Worm (Caenorhabditis elegans) whole organism, midembryonic: ENCODE data around the gene H41C03.1.
"Not testable (repeated sequence)": the region's sequence is repeated elsewhere in the genome, so short reads cannot be mapped to it uniquely, and the experiment has no call there.

Experiments used
- T22C8.4 ChIP-seq: fragments of 200-800 bp; sonication (Bioruptor generic); IDR thresholded peaks from 2 replicates; pipeline ENCODE4 v1.3.6; 2022; ENCODE audit warnings: missing genetic modification characterization, missing compliant biosample characterization
- cog-1 ChIP-seq: sonication (generic microtip); optimal IDR thresholded peaks from 2 replicates; lab custom pipeline; 2016; ENCODE audit warnings: missing genetic modification characterization, missing compliant biosample characterization
- flt-1 ChIP-seq: fragments of 200-800 bp; sonication (Bioruptor generic); IDR thresholded peaks from 2 replicates; pipeline ENCODE4 v1.3.6; 2022; ENCODE audit warnings: missing genetic modification characterization, missing compliant biosample characterization
- klf-2 ChIP-seq: fragments of 200-800 bp; sonication (Bioruptor generic); conservative IDR thresholded peaks from 2 replicates; pipeline ENCODE4 v1.3.6; 2022; ENCODE audit warnings: missing genetic modification reagents, missing genetic modification characterization, missing compliant biosample characterization
- med-1 ChIP-seq: sonication (generic microtip); optimal IDR thresholded peaks from 2 replicates; lab custom pipeline; 2017; ENCODE audit warnings: missing genetic modification characterization, mild to moderate bottlenecking, missing compliant biosample characterization, antibody characterized with exemption, missing genetic modification reagents; ENCODE audit not compliant: insufficient read depth
- ref-1 ChIP-seq: fragments of 200-800 bp; sonication (Bioruptor generic); conservative IDR thresholded peaks from 2 replicates; pipeline ENCODE4 v1.3.6; 2022; ENCODE audit warnings: missing genetic modification reagents, missing genetic modification characterization, missing compliant biosample characterization
- tab-1 ChIP-seq: fragments of 200-800 bp; sonication (Bioruptor generic); IDR thresholded peaks from 2 replicates; pipeline ENCODE4 v1.3.6; 2022; ENCODE audit warnings: missing genetic modification characterization, missing compliant biosample characterization
- ztf-23 ChIP-seq: fragments of 200-800 bp; sonication (Bioruptor generic); IDR thresholded peaks from 2 replicates; pipeline ENCODE4 v1.3.6; 2022; ENCODE audit warnings: missing genetic modification reagents, missing genetic modification characterization, missing compliant biosample characterization
- ztf-29 ChIP-seq: fragments of 200-800 bp; sonication (Bioruptor generic); IDR thresholded peaks from 2 replicates; pipeline ENCODE4 v1.3.6; 2022; ENCODE audit warnings: missing genetic modification reagents, missing genetic modification characterization, missing compliant biosample characterization

H41C03.1 gene

DNA sequence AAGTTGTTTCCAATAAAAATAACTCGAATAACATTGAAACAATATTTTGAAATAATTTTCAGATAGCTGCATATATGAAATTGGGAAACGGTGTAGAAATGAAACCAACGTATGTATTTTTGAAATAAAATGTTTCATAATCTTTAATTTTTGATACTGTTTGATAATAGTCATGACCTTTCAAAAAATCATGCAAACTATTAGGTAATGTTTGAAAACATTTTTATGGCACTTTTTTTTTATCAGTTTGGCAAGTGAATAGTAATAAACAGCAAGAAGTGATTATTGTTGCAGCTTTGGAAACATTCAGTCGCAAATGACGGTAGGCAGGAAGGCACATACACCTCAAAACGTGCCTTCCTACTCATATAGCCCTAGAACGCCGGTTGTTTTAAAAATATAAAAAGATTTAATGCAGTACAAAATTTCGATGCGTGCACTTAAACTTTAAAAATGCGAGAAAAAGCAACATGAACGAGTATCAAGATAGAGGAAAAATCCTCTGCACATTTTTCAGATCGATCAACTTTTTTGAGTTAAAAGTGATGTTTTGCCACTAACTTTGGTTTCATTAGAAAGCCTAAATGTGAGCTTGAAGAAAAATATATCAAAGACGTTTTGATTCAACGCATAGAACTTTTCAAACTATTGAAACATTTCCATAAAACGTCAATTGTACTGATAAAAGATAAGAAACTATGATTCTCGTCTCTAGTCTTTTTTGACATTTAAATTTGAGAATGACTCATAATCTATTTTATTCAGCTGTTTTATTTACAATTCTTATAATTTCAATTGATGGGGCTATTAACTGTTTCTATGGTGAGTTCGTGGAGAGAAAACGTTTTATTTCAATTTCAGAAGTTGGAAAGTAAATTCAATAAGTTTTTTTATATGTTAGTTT, 11.4 kb downstream of the H41C03.1 start, which contains the start of gene F55C12.19:
TSS of gene F55C12.19 (plus strand) at position 735 of the 904 bp plus-strand sequence.
- TF ChIP-seq ref-1 (GFP tag; lab: Robert Waterston, UW) (no peak), cog-1 (tag; lab: Kevin White, UChicago) (no peak), flt-1 (GFP tag; lab: Robert Waterston, UW) (no peak), med-1 (no peak), tab-1 (GFP tag; lab: Robert Waterston, UW) (no peak), klf-2 (GFP tag; lab: Robert Waterston, UW) (no peak), ztf-23 (GFP tag; lab: Robert Waterston, UW) (no peak), T22C8.4 (GFP tag; lab: Robert Waterston, UW) (no peak), ztf-29 (GFP tag; lab: Robert Waterston, UW) (no peak)

DNA sequence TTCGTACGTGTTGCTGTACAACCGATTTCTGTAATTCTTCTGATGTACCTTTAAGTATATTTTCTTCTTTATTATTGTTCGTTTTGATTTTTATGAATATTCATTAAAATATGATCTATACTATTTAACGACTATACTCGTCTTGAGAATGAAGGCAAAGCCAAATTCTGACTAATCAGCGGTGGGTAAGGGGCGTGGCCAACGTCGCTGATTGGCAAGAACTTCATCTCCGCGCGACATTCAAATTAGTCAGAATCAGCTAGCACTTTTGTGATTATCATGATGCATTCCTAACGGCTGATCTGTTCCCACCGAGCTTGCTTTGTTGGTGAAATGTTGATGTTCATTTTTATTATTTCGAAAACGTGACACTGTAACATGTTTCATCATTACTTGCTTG, 12.7 kb downstream of the H41C03.1 start:
- TF ChIP-seq cog-1 (tag; lab: Kevin White, UChicago), result no peak
- no peak for TF ChIP-seq ztf-29 (GFP tag; lab: Robert Waterston, UW)
- no peak for TF ChIP-seq ztf-23 (GFP tag; lab: Robert Waterston, UW)
- no peak for TF ChIP-seq klf-2 (GFP tag; lab: Robert Waterston, UW)
- TF ChIP-seq med-1, result no peak
- no peak for TF ChIP-seq ref-1 (GFP tag; lab: Robert Waterston, UW)
- TF ChIP-seq tab-1 (GFP tag; lab: Robert Waterston, UW), result no peak
- TF ChIP-seq flt-1 (GFP tag; lab: Robert Waterston, UW), result no peak
- TF ChIP-seq T22C8.4 (GFP tag; lab: Robert Waterston, UW), result no peak

DNA sequence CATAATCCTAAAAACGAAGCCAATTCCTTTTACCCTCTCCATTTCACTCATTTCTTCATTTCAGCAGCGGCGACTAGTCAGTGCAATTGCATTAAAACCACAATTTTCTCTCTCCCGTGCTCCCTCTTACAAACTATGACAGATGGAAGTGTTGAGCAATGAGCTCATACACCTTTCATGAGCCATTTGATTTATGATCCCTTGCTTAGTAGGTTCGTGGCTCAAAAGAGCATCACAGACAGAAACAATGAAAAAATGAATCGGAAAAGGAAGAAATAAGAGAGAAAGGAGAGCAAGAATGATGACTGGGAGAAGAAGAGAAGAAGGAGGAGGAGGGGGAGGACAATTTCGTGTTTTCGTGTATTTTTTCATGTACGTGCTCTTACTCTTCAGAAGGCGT, 17.3 kb downstream of the H41C03.1 start:
- TF ChIP-seq tab-1 (GFP tag; lab: Robert Waterston, UW), result no peak
- TF ChIP-seq klf-2 (GFP tag; lab: Robert Waterston, UW), result no peak
- TF ChIP-seq cog-1 (tag; lab: Kevin White, UChicago), result no peak
- TF ChIP-seq flt-1 (GFP tag; lab: Robert Waterston, UW), result no peak
- no peak for TF ChIP-seq ztf-29 (GFP tag; lab: Robert Waterston, UW)
- TF ChIP-seq med-1, result no peak
- TF ChIP-seq T22C8.4 (GFP tag; lab: Robert Waterston, UW), result no peak
- TF ChIP-seq ztf-23 (GFP tag; lab: Robert Waterston, UW), result no peak
- no peak for TF ChIP-seq ref-1 (GFP tag; lab: Robert Waterston, UW)

DNA sequence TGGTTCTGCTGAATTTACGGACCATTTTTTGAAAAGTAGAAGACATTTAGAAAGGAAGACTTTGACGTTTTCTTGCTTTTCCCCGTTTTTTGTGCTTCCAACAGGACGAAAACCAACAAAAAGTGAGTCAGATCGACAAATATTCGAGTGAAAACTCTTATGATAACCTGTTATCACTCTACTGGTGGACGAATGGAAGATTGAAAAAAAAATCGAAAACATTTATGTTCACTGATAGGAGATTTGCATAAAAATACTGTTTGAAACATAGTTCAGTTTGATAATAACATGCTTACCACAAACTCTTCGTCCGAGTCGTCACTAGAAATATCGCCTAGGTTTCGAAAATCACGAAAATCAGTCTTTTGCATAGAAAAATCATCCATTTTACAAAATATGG, 18.2 kb downstream of the H41C03.1 start:
- no peak for TF ChIP-seq med-1

DNA sequence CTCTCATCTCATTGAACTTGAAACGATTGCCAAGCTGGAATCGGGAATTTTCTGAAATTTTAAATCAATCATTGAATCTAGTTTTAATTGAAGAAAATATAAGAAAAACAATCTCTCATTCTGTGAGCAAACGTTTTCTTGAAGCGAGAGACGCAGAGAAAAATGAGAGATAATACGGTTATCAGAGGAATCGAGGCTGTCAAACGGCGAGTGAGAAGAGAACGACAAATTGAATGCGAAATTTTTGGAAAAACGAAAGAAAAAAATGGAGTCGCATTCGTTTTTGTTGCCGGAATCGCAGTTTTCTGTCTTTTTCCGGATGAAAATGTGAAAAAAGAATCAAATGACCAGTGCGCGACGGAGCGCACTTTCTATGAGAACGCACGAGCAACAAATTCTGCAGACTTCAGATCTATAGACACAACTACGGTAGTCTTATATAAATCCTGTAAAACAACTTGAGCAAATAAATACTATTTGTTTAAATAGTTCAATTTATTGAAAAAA, 19.4 kb downstream of the H41C03.1 start, which contains the start of gene tex-2:
TSS of gene tex-2 (minus strand) at position 51 of the 507 bp plus-strand sequence.
- TF ChIP-seq flt-1 (GFP tag; lab: Robert Waterston, UW) (no peak), cog-1 (tag; lab: Kevin White, UChicago) (no peak), ztf-23 (GFP tag; lab: Robert Waterston, UW) (0 out of 2 replicates have a peak, but pooled peaks have one; percentile 39)

DNA sequence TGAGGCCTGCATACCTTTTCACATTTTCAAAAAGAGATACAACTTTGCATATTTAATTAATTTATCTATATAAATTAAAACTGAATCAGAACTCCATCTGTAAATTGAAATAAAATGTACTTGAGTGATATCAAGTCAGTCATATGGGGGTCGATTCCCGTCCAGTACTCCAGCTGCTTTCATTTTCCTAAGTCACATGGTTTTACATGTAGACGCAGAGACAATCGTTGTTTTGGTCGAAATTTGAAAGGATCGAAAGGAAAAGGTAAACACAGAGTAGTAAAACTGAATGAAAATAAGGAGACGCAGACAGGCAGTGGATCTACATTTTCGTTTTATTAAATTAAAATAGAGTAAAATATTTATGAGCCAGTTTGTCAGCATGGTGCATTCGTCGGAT, 19.9 kb downstream of the H41C03.1 start:
- TF ChIP-seq tab-1 (GFP tag; lab: Robert Waterston, UW) (no peak), T22C8.4 (GFP tag; lab: Robert Waterston, UW) (no peak), cog-1 (tag; lab: Kevin White, UChicago) (no peak), ztf-29 (GFP tag; lab: Robert Waterston, UW) (no peak), klf-2 (GFP tag; lab: Robert Waterston, UW) (no peak), flt-1 (GFP tag; lab: Robert Waterston, UW) (no peak), ref-1 (GFP tag; lab: Robert Waterston, UW) (no peak), med-1 (no peak), ztf-23 (GFP tag; lab: Robert Waterston, UW) (no peak)

DNA sequence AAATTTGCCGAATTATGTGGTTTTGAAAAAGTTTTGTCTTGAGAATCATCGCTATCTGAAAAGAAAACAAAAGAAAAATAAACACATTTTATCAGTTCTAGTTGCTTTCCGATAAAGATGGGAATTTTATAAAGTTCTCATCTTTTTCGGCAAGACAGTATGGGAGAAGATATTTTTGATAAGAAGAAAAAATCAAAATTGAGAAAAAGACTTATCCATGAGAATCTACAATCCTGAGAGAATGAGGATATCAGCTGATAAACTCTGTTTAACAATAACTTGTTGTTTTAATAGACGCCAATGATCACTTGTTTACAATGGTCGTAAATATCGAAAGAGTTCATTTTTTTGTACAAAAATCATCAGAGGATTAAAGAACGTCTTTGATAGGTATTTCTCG, 21.8 kb downstream of the H41C03.1 start, which contains the start of gene F55C12.6:
TSS of gene F55C12.6 (minus strand) at position 101 of the 400 bp plus-strand sequence.
- no peak for TF ChIP-seq med-1
- no peak for TF ChIP-seq tab-1 (GFP tag; lab: Robert Waterston, UW)
- TF ChIP-seq cog-1 (tag; lab: Kevin White, UChicago), result no peak
- no peak for TF ChIP-seq ztf-29 (GFP tag; lab: Robert Waterston, UW)
- no peak for TF ChIP-seq ref-1 (GFP tag; lab: Robert Waterston, UW)
- no peak for TF ChIP-seq T22C8.4 (GFP tag; lab: Robert Waterston, UW)
- TF ChIP-seq ztf-23 (GFP tag; lab: Robert Waterston, UW), result no peak
- no peak for TF ChIP-seq flt-1 (GFP tag; lab: Robert Waterston, UW)
- no peak for TF ChIP-seq klf-2 (GFP tag; lab: Robert Waterston, UW)

DNA sequence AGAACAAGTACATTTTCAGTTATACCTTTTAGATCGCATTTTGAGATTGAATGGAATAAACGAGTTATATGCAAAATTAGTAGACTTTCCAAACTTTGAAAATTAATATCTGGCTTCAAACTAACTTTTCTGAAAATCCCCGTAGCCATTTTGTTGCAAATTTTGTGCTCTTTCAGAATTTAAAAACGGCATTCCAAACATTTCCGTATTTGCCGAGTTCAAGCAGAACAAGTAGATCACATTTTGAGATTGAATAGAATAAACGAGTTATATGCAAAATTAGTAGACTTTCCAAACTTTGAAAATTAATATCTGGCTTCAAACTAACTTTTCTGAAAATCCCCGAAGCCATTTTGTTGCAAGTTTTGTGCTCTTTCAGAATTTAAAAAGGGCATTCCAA, 22.3 kb downstream of the H41C03.1 start, which contains the start of gene F55C12.2:
TSS of gene F55C12.2 (plus strand) at position 301 of the 400 bp plus-strand sequence.
- TF ChIP-seq med-1; ref-1 (GFP tag; lab: Robert Waterston, UW); klf-2 (GFP tag; lab: Robert Waterston, UW): not testable (repeated sequence)

DNA sequence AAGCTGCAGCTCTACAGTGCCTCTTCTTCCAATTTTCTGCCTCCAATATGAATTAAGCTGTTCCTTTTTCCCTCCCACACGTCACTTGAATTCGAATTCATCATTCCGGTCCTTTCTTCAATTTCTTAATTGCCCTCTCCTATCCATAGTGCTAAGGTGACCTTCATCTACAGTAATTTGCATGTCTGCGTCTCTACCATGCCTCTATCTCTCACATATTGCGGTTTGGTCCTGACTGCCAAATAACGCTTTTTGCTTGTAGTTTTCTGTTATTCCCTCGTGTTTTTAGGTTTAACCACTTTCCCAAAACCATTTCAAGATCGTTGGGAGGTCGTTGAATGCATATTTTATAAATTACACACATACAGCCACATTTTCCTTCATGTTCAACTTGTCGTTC, 26.5 kb downstream of the H41C03.1 start:
- no peak for TF ChIP-seq tab-1 (GFP tag; lab: Robert Waterston, UW)
- TF ChIP-seq med-1, result no peak
- no peak for TF ChIP-seq cog-1 (tag; lab: Kevin White, UChicago)
- no peak for TF ChIP-seq klf-2 (GFP tag; lab: Robert Waterston, UW)
- TF ChIP-seq T22C8.4 (GFP tag; lab: Robert Waterston, UW), result no peak
- no peak for TF ChIP-seq ztf-23 (GFP tag; lab: Robert Waterston, UW)
- TF ChIP-seq flt-1 (GFP tag; lab: Robert Waterston, UW), result no peak
- no peak for TF ChIP-seq ztf-29 (GFP tag; lab: Robert Waterston, UW)
- no peak for TF ChIP-seq ref-1 (GFP tag; lab: Robert Waterston, UW)
